Worm (Caenorhabditis elegans): ENCODE data around the gene pbo-4.

The pbo-4 gene

DNA sequence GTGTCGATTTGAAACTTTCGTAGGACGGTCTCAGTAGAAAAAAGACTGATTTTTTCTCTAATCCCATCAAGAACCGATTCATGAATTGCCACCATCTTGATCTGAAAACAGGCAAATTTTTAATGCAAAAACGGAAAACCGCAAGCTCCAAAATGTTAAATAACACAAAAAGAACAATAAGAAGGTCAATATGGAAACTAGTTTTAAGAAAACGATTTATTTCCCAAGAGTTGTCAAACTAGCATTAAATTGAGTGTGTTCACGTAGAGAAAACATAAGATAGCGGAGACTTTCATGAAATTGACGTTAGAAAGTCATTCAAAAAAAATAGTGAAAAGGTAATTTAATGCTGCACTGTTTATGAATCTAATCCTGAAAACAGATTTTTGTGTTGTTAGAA is 40.0 kb upstream of the pbo-4 start, which contains the start of gene F47B10.9:
Gene F47B10.9, minus strand, starts transcription at position 101 of the 400 bp plus-strand sequence.
- TF ChIP-seq ztf-3 (GFP tag; optimal IDR thresholded peaks at IDR 0.05) = no peak
- no peak for TF ChIP-seq Y95B8A.8 (GFP tag; IDR thresholded peaks at IDR 0.05)
- no peak for TF ChIP-seq ZK185.1 (tag; optimal IDR thresholded peaks at IDR 0.05; ENCODE audit: poor library complexity, severe bottlenecking)
- no peak for TF ChIP-seq snpc-1.3 (tag; optimal IDR thresholded peaks at IDR 0.05; ENCODE audit: insufficient read depth)
- no peak for TF ChIP-seq dpl-1 (GFP tag; optimal IDR thresholded peaks at IDR 0.05)
- no peak for TF ChIP-seq ztf-18 (tag; optimal IDR thresholded peaks at IDR 0.05)
- no peak for TF ChIP-seq rcor-1 (GFP tag; IDR thresholded peaks at IDR 0.05)
- no peak for TF ChIP-seq nhr-120 (GFP tag; IDR thresholded peaks at IDR 0.05)
- TF ChIP-seq chd-7 (tag; optimal IDR thresholded peaks at IDR 0.05) = no peak
- no peak for TF ChIP-seq him-1 (tag; optimal IDR thresholded peaks at IDR 0.05)
- TF ChIP-seq Y67H2A.10 (GFP tag; conservative IDR thresholded peaks at IDR 0.05) = no peak
- TF ChIP-seq F49E8.2 (tag; optimal IDR thresholded peaks at IDR 0.05; ENCODE audit: insufficient read depth) = no peak

- no peak for TF ChIP-seq akir-1 (GFP tag; optimal IDR thresholded peaks at IDR 0.05)
- no peak for TF ChIP-seq F57C9.4 (tag; optimal IDR thresholded peaks at IDR 0.05)
- TF ChIP-seq nhr-80 (tag; optimal IDR thresholded peaks at IDR 0.05) = peak; percentile 58
- TF ChIP-seq T26A5.8 (tag; optimal IDR thresholded peaks at IDR 0.05) = no peak
Observed at ce11 chrX:10914421-10915277, 39.3 kb upstream of the pbo-4 start.

DNA sequence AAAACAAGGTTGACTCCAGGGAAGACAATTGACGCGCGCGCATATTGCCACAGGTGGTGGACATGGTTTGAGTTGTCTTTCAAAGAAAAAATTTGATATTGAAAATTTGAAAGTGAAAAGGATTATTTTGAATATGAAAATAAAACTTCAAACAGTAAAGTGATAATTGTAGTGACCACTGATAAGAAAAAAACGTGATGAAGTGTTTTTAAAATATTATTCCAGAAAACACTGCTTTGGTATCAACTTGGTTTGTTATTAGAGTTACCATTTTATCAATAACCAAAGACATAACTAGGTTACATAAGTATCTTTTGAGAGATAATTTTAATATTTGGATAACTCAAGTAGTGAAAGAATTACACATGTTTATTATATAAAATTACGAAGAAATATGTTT is 37.7 kb upstream of the pbo-4 start:
- peak; percentile 37 for TF ChIP-seq nhr-80 (tag; optimal IDR thresholded peaks at IDR 0.05)
- TF ChIP-seq aptf-2 (GFP tag; conservative IDR thresholded peaks at IDR 0.05) = 0 out of 2 replicates have a peak, but pooled peaks have one; percentile 25
- no peak for TF ChIP-seq madf-3 (GFP tag; IDR thresholded peaks at IDR 0.05)

ce11 chrX:10919613-10920012 is 34.3 kb upstream of the pbo-4 start, which contains the start of gene nstp-9:
Gene nstp-9 (minus strand): TSS chrX:10919713.
- TF ChIP-seq ceh-100 (GFP tag; IDR thresholded peaks at IDR 0.05) (no peak), lin-54 (GFP tag; optimal IDR thresholded peaks at IDR 0.05) (no peak), F52B5.7 (tag; optimal IDR thresholded peaks at IDR 0.05) (no peak), let-607 (tag; optimal IDR thresholded peaks at IDR 0.05) (no peak), F10E7.11 (tag; optimal IDR thresholded peaks at IDR 0.05) (no peak), dox-1 (GFP tag; IDR thresholded peaks at IDR 0.05) (no peak), rpc-1 (optimal IDR thresholded peaks at IDR 0.05) (no peak), rpc-1 (tag; optimal IDR thresholded peaks at IDR 0.05) (no peak), tlf-1 (GFP tag; optimal IDR thresholded peaks at IDR 0.05) (no peak), F55B11.4 (tag; optimal IDR thresholded peaks at IDR 0.05; ENCODE audit: borderline replicate concordance, insufficient read depth) (no peak), attf-5 (GFP tag; optimal IDR thresholded peaks at IDR 0.05) (no peak), aptf-3 (GFP tag; IDR thresholded peaks at IDR 0.05) (no peak), hlh-26 (GFP tag; conservative IDR thresholded peaks at IDR 0.05) (no peak), nhr-80 (tag; optimal IDR thresholded peaks at IDR 0.05) (no peak), lag-1 (GFP tag; IDR thresholded peaks at IDR 0.05) (no peak), snpc-3.4 (tag; optimal IDR thresholded peaks at IDR 0.05) (no peak), nhr-179 (tag; optimal IDR thresholded peaks at IDR 0.05) (no peak), B0336.3 (GFP tag; IDR thresholded peaks at IDR 0.05) (no peak)

All from whole organism, young adult.